Worm (Caenorhabditis elegans) whole organism, early embryonic: ENCODE measurements around the gene C50H2.4.

Experiments used
- aly-1 ChIP-seq: sonication (generic microtip); optimal IDR thresholded peaks from 2 replicates; lab custom pipeline; 2016; ENCODE audit warnings: missing genetic modification characterization, missing compliant biosample characterization
- ceh-13 ChIP-seq: fragments of 200-800 bp; sonication (Bioruptor generic); optimal IDR thresholded peaks from 2 replicates; lab custom pipeline; 2018; ENCODE audit warnings: mild to moderate bottlenecking, missing genetic modification characterization, missing compliant biosample characterization
- hmg-4 ChIP-seq: fragments of 200-800 bp; sonication (Bioruptor generic); optimal IDR thresholded peaks from 2 replicates; lab custom pipeline; 2018; ENCODE audit warnings: mild to moderate bottlenecking, missing genetic modification characterization, missing compliant biosample characterization
- scrt-1 ChIP-seq: fragments of 200-800 bp; sonication (Bioruptor generic); IDR thresholded peaks from 2 replicates; pipeline ENCODE4 v1.3.6; 2022; ENCODE audit warnings: missing genetic modification characterization, missing compliant biosample characterization

- TF ChIP-seq scrt-1 (GFP tag; lab: Robert Waterston, UW) (no peak), ceh-13 (GFP tag; lab: Kevin White, UChicago) (no peak), hmg-4 (no peak), aly-1 (tag; lab: Kevin White, UChicago) (no peak)
These were observed 49.1 kb downstream of the C50H2.4 start for ce11 chrV:9965891-9966290.
